Worm (Caenorhabditis elegans): ENCODE measurements around the gene nucb-1.

DNA sequence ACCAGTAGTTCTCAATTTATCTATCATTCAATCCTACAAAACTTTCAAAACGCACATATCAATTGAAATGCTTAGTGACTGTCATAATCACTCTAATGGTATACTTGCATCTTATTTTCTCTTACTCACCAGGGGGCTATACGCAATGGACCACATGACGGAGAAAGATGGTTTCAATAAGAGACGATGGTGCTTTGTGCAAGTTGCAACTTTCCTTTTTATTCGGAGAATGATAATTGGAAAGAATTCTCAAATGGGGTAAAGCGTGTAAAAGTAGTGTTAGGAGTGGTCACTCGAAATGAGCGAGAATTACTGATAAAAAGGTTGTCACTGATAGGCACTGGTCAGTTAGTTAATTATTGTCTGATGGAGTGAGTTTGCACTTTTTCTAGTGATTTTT, 11.0 kb downstream of the nucb-1 start:
- TF ChIP-seq pqm-1 (tag; optimal IDR thresholded peaks at IDR 0.05) (no peak), ceh-24 (tag; optimal IDR thresholded peaks at IDR 0.05) (no peak), rnt-1 (tag; optimal IDR thresholded peaks at IDR 0.05) (no peak), fkh-10 (GFP tag; optimal IDR thresholded peaks at IDR 0.05) (no peak), pax-1 (tag; optimal IDR thresholded peaks at IDR 0.05) (no peak), pha-4 (tag; optimal IDR thresholded peaks at IDR 0.05) (no peak), ceh-45 (GFP tag; IDR thresholded peaks at IDR 0.05) (no peak), hlh-13 (GFP tag; optimal IDR thresholded peaks at IDR 0.05) (no peak)

All from whole organism, late embryonic.